Worm (Caenorhabditis elegans) whole organism, early embryonic: ENCODE results near the gene ceh-86.

ENCODE experiments used
- B0310.2 ChIP-seq: sonication (generic microtip); optimal IDR thresholded peaks from 2 replicates; lab custom pipeline; 2016; ENCODE audit warnings: mild to moderate bottlenecking, missing genetic modification characterization, missing compliant biosample characterization
- F13C5.2 ChIP-seq: sonication (generic microtip); optimal IDR thresholded peaks from 2 replicates; lab custom pipeline; 2017; ENCODE audit warnings: mild to moderate bottlenecking, missing genetic modification characterization, inconsistent platforms, missing compliant biosample characterization
- aly-1 ChIP-seq: sonication (generic microtip); optimal IDR thresholded peaks from 2 replicates; lab custom pipeline; 2016; ENCODE audit warnings: missing genetic modification characterization, missing compliant biosample characterization
- ama-1 ChIP-seq: fragments of 150-350 bp; optimal IDR thresholded peaks from 2 replicates; lab custom pipeline; 2014
- ceh-13 ChIP-seq: fragments of 200-800 bp; sonication (Bioruptor generic); optimal IDR thresholded peaks from 2 replicates; lab custom pipeline; 2018; ENCODE audit warnings: mild to moderate bottlenecking, missing genetic modification characterization, missing compliant biosample characterization
- ceh-36 ChIP-seq: sonication (generic microtip); optimal IDR thresholded peaks from 2 replicates; lab custom pipeline; 2016; ENCODE audit warnings: missing genetic modification characterization, inconsistent platforms, missing compliant biosample characterization
- flt-1 ChIP-seq: fragments of 200-800 bp; sonication (Bioruptor generic); IDR thresholded peaks from 2 replicates; pipeline ENCODE4 v1.3.6; 2022; ENCODE audit warnings: missing genetic modification characterization, missing compliant biosample characterization
- hmbx-1 ChIP-seq: sonication (generic microtip); optimal IDR thresholded peaks from 2 replicates; lab custom pipeline; 2016; ENCODE audit warnings: mild to moderate bottlenecking, missing genetic modification characterization, missing compliant biosample characterization
- hmg-4 ChIP-seq: fragments of 200-800 bp; sonication (Bioruptor generic); optimal IDR thresholded peaks from 2 replicates; lab custom pipeline; 2018; ENCODE audit warnings: mild to moderate bottlenecking, missing genetic modification characterization, missing compliant biosample characterization
- hnd-1 ChIP-seq: sonication (generic microtip); optimal IDR thresholded peaks from 2 replicates; lab custom pipeline; 2016; ENCODE audit warnings: missing genetic modification characterization, missing compliant biosample characterization
- pes-1 ChIP-seq: fragments of 200-800 bp; sonication (Bioruptor generic); IDR thresholded peaks from 2 replicates; pipeline ENCODE4 v1.3.6; 2022; ENCODE audit warnings: missing genetic modification reagents, missing genetic modification characterization, missing compliant biosample characterization
- scrt-1 ChIP-seq: fragments of 200-800 bp; sonication (Bioruptor generic); IDR thresholded peaks from 2 replicates; pipeline ENCODE4 v1.3.6; 2022; ENCODE audit warnings: missing genetic modification characterization, missing compliant biosample characterization
- tbx-37 ChIP-seq: fragments of 200-800 bp; sonication (Bioruptor generic); conservative IDR thresholded peaks from 2 replicates; pipeline ENCODE4 v1.3.6; 2022; ENCODE audit warnings: missing genetic modification reagents, missing genetic modification characterization, missing compliant biosample characterization
- tra-4 ChIP-seq: sonication (generic microtip); optimal IDR thresholded peaks from 2 replicates; lab custom pipeline; 2017; ENCODE audit warnings: missing genetic modification characterization, missing compliant biosample characterization

ce11 chrII:2415439-2415838 lies 16.4 kb downstream of the ceh-86 start, which contains the start of gene fbxa-4:
- TF ChIP-seq ama-1, result no peak
- TF ChIP-seq pes-1 (GFP tag; lab: Robert Waterston, UW), result no peak
- TF ChIP-seq flt-1, result no peak
- TF ChIP-seq hnd-1 (tag; lab: Kevin White, UChicago), result no peak
- no peak for TF ChIP-seq scrt-1 (GFP tag; lab: Robert Waterston, UW)
- no peak for TF ChIP-seq hmbx-1 (tag; lab: Kevin White, UChicago)
- TF ChIP-seq ceh-13, result no peak
- no peak for TF ChIP-seq tbx-37
- no peak for TF ChIP-seq hmg-4 (GFP tag; lab: Kevin White, UChicago)
- no peak for TF ChIP-seq aly-1 (tag; lab: Kevin White, UChicago)
- no peak for TF ChIP-seq B0310.2
- no peak for TF ChIP-seq tra-4 (tag; lab: Kevin White, UChicago)
- no peak for TF ChIP-seq ceh-36 (tag; lab: Kevin White, UChicago)
- no peak for TF ChIP-seq F13C5.2
